Worm (Caenorhabditis elegans) whole organism, L1 larva: ENCODE measurements around the gene fmo-4.

Source experiments
- C16A3.4 ChIP-seq: fragments of 150-350 bp; optimal IDR thresholded peaks from 2 replicates; lab custom pipeline; 2014; ENCODE audit warnings: missing biosample characterization, missing genetic modification characterization
- F16B12.6 ChIP-seq: fragments of 150-350 bp; optimal IDR thresholded peaks from 2 replicates; lab custom pipeline; 2014; ENCODE audit warnings: missing biosample characterization, missing genetic modification characterization
- aha-1 ChIP-seq: fragments of 150-350 bp; optimal IDR thresholded peaks from 2 replicates; lab custom pipeline; 2014; ENCODE audit warnings: missing biosample characterization, missing genetic modification characterization
- alr-1 ChIP-seq: fragments of 200-800 bp; sonication (Bioruptor generic); optimal IDR thresholded peaks from 2 replicates; lab custom pipeline; 2018; ENCODE audit warnings: borderline replicate concordance, mild to moderate bottlenecking, missing genetic modification characterization, missing compliant biosample characterization
- blmp-1 ChIP-seq: fragments of 150-350 bp; optimal IDR thresholded peaks from 2 replicates; lab custom pipeline; 2014; ENCODE audit warnings: missing biosample characterization, missing genetic modification characterization
- ceh-82 ChIP-seq, 3 experiments: fragments of 150-350 bp in 1 of 3; sonication (generic microtip) in 2 of 3; optimal IDR thresholded peaks; 2 replicates each; lab custom pipeline; 2014 to 2017; ENCODE audit warnings: missing biosample characterization in 3 of 3, missing genetic modification characterization in 3 of 3
- ceh-88 ChIP-seq: fragments of 200-800 bp; sonication (Bioruptor generic); IDR thresholded peaks from 2 replicates; pipeline ENCODE4 v1.3.6; 2022; ENCODE audit warnings: missing genetic modification characterization, missing compliant biosample characterization
- ceh-90 ChIP-seq: sonication (generic microtip); optimal IDR thresholded peaks from 2 replicates; lab custom pipeline; 2016; ENCODE audit warnings: missing genetic modification characterization, missing compliant biosample characterization
- ces-1 ChIP-seq: fragments of 150-350 bp; optimal IDR thresholded peaks from 2 replicates; lab custom pipeline; 2014; ENCODE audit warnings: missing biosample characterization, missing genetic modification reagents, missing genetic modification characterization
- dsc-1 ChIP-seq: sonication (generic microtip); optimal IDR thresholded peaks from 2 replicates; lab custom pipeline; 2016; ENCODE audit warnings: mild to moderate bottlenecking, missing genetic modification characterization, missing compliant biosample characterization
- efl-1 ChIP-seq, 4 experiments: fragments of 150-350 bp; optimal IDR thresholded peaks in 3 of 4; peaks in 1 of 4; 1 replicate in 1 of 4; 2 replicates in 3 of 4; lab custom pipeline; 2014; ENCODE audit warnings: missing biosample characterization in 2 of 4, missing genetic modification characterization in 2 of 4, missing genetic modification reagents in 2 of 4
- egl-13 ChIP-seq: sonication (generic microtip); optimal IDR thresholded peaks from 2 replicates; lab custom pipeline; 2016; ENCODE audit warnings: missing genotype, missing genetic modification reagents, missing genetic modification characterization, missing compliant biosample characterization
- egl-27 ChIP-seq, 2 experiments: fragments of 150-350 bp in 1 of 2; sonication (generic microtip); optimal IDR thresholded peaks; 3 replicates each; lab custom pipeline; 2017 to 2018; ENCODE audit warnings: missing biosample characterization in 2 of 2, missing genetic modification characterization in 2 of 2, missing genetic modification reagents in 2 of 2
- elt-3 ChIP-seq, 6 experiments: fragments of 150-350 bp in 1 of 6; sonication (generic microtip); optimal IDR thresholded peaks; 2 replicates each; lab custom pipeline; 2017 to 2018; ENCODE audit warnings: missing biosample characterization in 6 of 6, missing genetic modification characterization in 6 of 6, inconsistent platforms in 1 of 6
- fkh-10 ChIP-seq: sonication (generic microtip); optimal IDR thresholded peaks from 2 replicates; lab custom pipeline; 2017; ENCODE audit warnings: missing biosample characterization, missing genetic modification reagents, missing genetic modification characterization
- fkh-4 ChIP-seq: sonication (generic microtip); optimal IDR thresholded peaks from 2 replicates; lab custom pipeline; 2016; ENCODE audit warnings: missing compliant biosample characterization, missing genetic modification characterization, borderline replicate concordance
- fkh-8 ChIP-seq: sonication (generic microtip); optimal IDR thresholded peaks from 2 replicates; lab custom pipeline; 2016; ENCODE audit warnings: mild to moderate bottlenecking, missing genetic modification characterization, missing compliant biosample characterization
- fos-1 ChIP-seq: fragments of 150-350 bp; optimal IDR thresholded peaks from 2 replicates; lab custom pipeline; 2014; ENCODE audit warnings: missing biosample characterization, missing genetic modification characterization
- grh-1 ChIP-seq: fragments of 200-800 bp; sonication (Bioruptor generic); IDR thresholded peaks from 2 replicates; pipeline ENCODE4 v1.3.6; 2022; ENCODE audit warnings: missing genetic modification reagents, missing genetic modification characterization, missing compliant biosample characterization
- hpl-2 ChIP-seq: fragments of 150-350 bp; optimal IDR thresholded peaks from 2 replicates; lab custom pipeline; 2014; ENCODE audit warnings: missing biosample characterization, missing genetic modification reagents, missing genetic modification characterization
- jun-1 ChIP-seq: fragments of 150-350 bp; optimal IDR thresholded peaks from 2 replicates; lab custom pipeline; 2014; ENCODE audit warnings: missing biosample characterization, missing genetic modification reagents, missing genetic modification characterization
- lin-14 ChIP-seq: fragments of 200-800 bp; sonication (Bioruptor generic); optimal IDR thresholded peaks from 2 replicates; lab custom pipeline; 2018; ENCODE audit warnings: mild to moderate bottlenecking, missing genetic modification characterization, moderate library complexity, missing compliant biosample characterization
- lir-3 ChIP-seq: sonication (generic microtip); optimal IDR thresholded peaks from 2 replicates; lab custom pipeline; 2016; ENCODE audit warnings: mild to moderate bottlenecking, missing genetic modification characterization, moderate library complexity, missing compliant biosample characterization; ENCODE audit not compliant: poor library complexity
- lsy-2 ChIP-seq, 2 experiments: fragments of 150-350 bp; optimal IDR thresholded peaks; 2 replicates each; lab custom pipeline; 2014; ENCODE audit warnings: missing biosample characterization in 2 of 2, missing genetic modification characterization in 2 of 2
- mdl-1 ChIP-seq, 2 experiments: fragments of 150-350 bp; optimal IDR thresholded peaks; 2 replicates each; lab custom pipeline; 2014 to 2017; ENCODE audit warnings: missing biosample characterization in 2 of 2, missing genetic modification characterization in 2 of 2, inconsistent platforms in 1 of 2
- nhr-12 ChIP-seq: sonication (generic microtip); optimal IDR thresholded peaks from 2 replicates; lab custom pipeline; 2017; ENCODE audit warnings: missing biosample characterization, missing genetic modification characterization
- nhr-19 ChIP-seq: fragments of 200-800 bp; sonication (Bioruptor generic); conservative IDR thresholded peaks from 2 replicates; pipeline ENCODE4 v1.3.6; 2022; ENCODE audit warnings: missing genetic modification characterization, missing compliant biosample characterization
- nhr-20 ChIP-seq: sonication (generic microtip); optimal IDR thresholded peaks from 2 replicates; lab custom pipeline; 2016; ENCODE audit warnings: mild to moderate bottlenecking, missing genetic modification characterization, missing compliant biosample characterization
- nhr-28 ChIP-seq: fragments of 150-350 bp; optimal IDR thresholded peaks from 2 replicates; lab custom pipeline; 2014; ENCODE audit warnings: missing biosample characterization, missing genetic modification characterization
- nhr-71 ChIP-seq: sonication (generic microtip); optimal IDR thresholded peaks from 2 replicates; lab custom pipeline; 2016; ENCODE audit warnings: mild to moderate bottlenecking, missing genetic modification characterization, moderate library complexity, missing compliant biosample characterization
- nhr-76 ChIP-seq: sonication (generic microtip); optimal IDR thresholded peaks from 2 replicates; lab custom pipeline; 2017; ENCODE audit warnings: missing biosample characterization, missing genetic modification characterization
- nhr-85 ChIP-seq: sonication (generic microtip); peaks from one replicate; lab custom pipeline; 2016; ENCODE audit warnings: missing genetic modification characterization, inconsistent platforms, missing compliant biosample characterization
- pax-3 ChIP-seq: fragments of 200-800 bp; sonication (Bioruptor generic); optimal IDR thresholded peaks from 2 replicates; lab custom pipeline; 2018; ENCODE audit warnings: mild to moderate bottlenecking, missing genetic modification characterization, moderate library complexity, missing compliant biosample characterization
- pqm-1 ChIP-seq: sonication (generic microtip); optimal IDR thresholded peaks from 3 replicates; lab custom pipeline; 2017; ENCODE audit warnings: missing biosample characterization, missing genetic modification characterization
- rnt-1 ChIP-seq: sonication (generic microtip); optimal IDR thresholded peaks from 2 replicates; lab custom pipeline; 2016; ENCODE audit warnings: mild to moderate bottlenecking, missing genetic modification characterization, moderate library complexity, missing compliant biosample characterization
- skn-1 ChIP-seq: fragments of 150-350 bp; optimal IDR thresholded peaks from 2 replicates; lab custom pipeline; 2014; ENCODE audit warnings: missing biosample characterization, missing genetic modification characterization
- snu-23 ChIP-seq: sonication (generic microtip); optimal IDR thresholded peaks from 2 replicates; lab custom pipeline; 2016; ENCODE audit warnings: missing genetic modification characterization, missing compliant biosample characterization
- sox-4 ChIP-seq: sonication (generic microtip); optimal IDR thresholded peaks from 2 replicates; lab custom pipeline; 2016; ENCODE audit warnings: missing genetic modification characterization, missing compliant biosample characterization
- sup-37 ChIP-seq: fragments of 200-800 bp; sonication (Bioruptor generic); optimal IDR thresholded peaks from 2 replicates; lab custom pipeline; 2018; ENCODE audit warnings: mild to moderate bottlenecking, missing genetic modification characterization, missing compliant biosample characterization
- swsn-7 ChIP-seq: sonication (generic microtip); optimal IDR thresholded peaks from 2 replicates; lab custom pipeline; 2016; ENCODE audit warnings: missing genetic modification characterization, missing compliant biosample characterization
- tlp-1 ChIP-seq: fragments of 150-350 bp; optimal IDR thresholded peaks from 2 replicates; lab custom pipeline; 2014; ENCODE audit warnings: missing biosample characterization, missing genetic modification characterization
- unc-130 ChIP-seq: fragments of 150-350 bp; optimal IDR thresholded peaks from 2 replicates; lab custom pipeline; 2017; ENCODE audit warnings: missing biosample characterization, missing genetic modification characterization, inconsistent platforms
- unc-62 ChIP-seq: fragments of 150-350 bp; optimal IDR thresholded peaks from 2 replicates; lab custom pipeline; 2014; ENCODE audit warnings: missing biosample characterization, missing genetic modification reagents, missing genetic modification characterization
- unc-86 ChIP-seq: sonication (generic microtip); optimal IDR thresholded peaks from 2 replicates; lab custom pipeline; 2016; ENCODE audit warnings: missing genetic modification characterization, missing compliant biosample characterization
- vab-15 ChIP-seq: sonication (generic microtip); optimal IDR thresholded peaks from 2 replicates; lab custom pipeline; 2017; ENCODE audit warnings: missing genotype, mild to moderate bottlenecking, missing genetic modification characterization, missing compliant biosample characterization
- xbp-1 ChIP-seq: sonication (generic microtip); optimal IDR thresholded peaks from 2 replicates; lab custom pipeline; 2016; ENCODE audit warnings: missing genetic modification characterization, missing compliant biosample characterization
- ztf-11 ChIP-seq, 2 experiments: sonication (generic microtip); optimal IDR thresholded peaks; 2 replicates each; lab custom pipeline; 2016 to 2017; ENCODE audit warnings: missing genetic modification characterization in 2 of 2, missing biosample characterization in 1 of 2, missing compliant biosample characterization in 1 of 2
- ztf-4 ChIP-seq: fragments of 150-350 bp; optimal IDR thresholded peaks from 2 replicates; lab custom pipeline; 2014; ENCODE audit warnings: missing biosample characterization, missing genetic modification characterization

The fmo-4 gene

DNA sequence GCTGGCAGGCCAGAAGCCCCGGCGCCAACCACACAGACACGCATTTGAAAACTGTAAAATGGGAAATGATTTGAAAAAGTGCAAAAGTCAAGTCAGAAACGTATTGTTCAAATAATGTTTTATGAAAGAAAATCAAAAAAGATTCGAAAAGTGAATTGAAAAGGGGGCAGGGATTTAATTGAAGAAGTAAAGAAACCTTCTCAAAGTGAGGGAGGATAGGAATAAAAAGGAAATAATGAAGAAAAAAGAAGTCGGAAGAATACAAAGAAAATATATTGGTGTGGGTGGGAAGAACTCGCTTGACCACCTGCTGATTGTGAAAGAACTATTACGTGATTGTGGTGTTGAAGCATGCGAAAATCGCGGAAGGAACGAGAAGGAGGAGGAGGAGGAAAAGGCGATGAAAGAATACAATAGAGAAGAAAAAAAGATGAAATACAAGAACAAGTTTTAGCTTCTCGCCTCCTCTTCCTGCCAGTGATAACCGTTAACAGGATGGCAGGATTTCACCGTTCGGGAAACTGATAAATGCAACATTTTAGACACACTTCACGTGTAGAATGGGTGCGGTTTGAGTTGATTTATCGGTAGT, at the start of gene fmo-4:
fmo-4 (minus strand) TSS at position 51 of the 592 bp plus-strand sequence.
- TF ChIP-seq nhr-71 (tag; lab: Kevin White, UChicago) (no peak), nhr-20 (no peak), alr-1 (tag; lab: Kevin White, UChicago) (no peak), blmp-1 (tag; lab: Kevin White, UChicago) (peak; percentile 23), unc-62 (no peak), ztf-11 (tag; optimal IDR thresholded peaks at IDR 0.05; lab: Kevin White, UChicago) (no peak)
- TF ChIP-seq, all 84 proteins: peak for 1

ce11 chrV:13655202-13655764, 48.8 kb upstream of the fmo-4 start:
- TF ChIP-seq rnt-1 (tag; lab: Kevin White, UChicago) = peak; percentile 72
- TF ChIP-seq dsc-1 (tag; lab: Kevin White, UChicago) = peak; percentile 16
- TF ChIP-seq tlp-1 = no peak
- TF ChIP-seq unc-86 (tag; lab: Kevin White, UChicago) = peak; percentile 47
- TF ChIP-seq grh-1 (GFP tag; lab: Robert Waterston, UW) = peak; percentile 28; the same call in 1 of the 2 replicates
- peak; percentile 32 for TF ChIP-seq ztf-4 (tag; lab: Kevin White, UChicago)
- no peak for TF ChIP-seq nhr-28 (tag; lab: Kevin White, UChicago)
- TF ChIP-seq pqm-1 (tag; lab: Kevin White, UChicago) = no peak
- TF ChIP-seq ceh-90 = no peak
- TF ChIP-seq egl-13 = peak; percentile 34
- TF ChIP-seq lir-3 (tag; lab: Kevin White, UChicago) = peak; percentile 52
- TF ChIP-seq fkh-10 (GFP tag; lab: Kevin White, UChicago) = peak; percentile 34
- no peak for TF ChIP-seq nhr-12
- TF ChIP-seq ceh-82 (tag; optimal IDR thresholded peaks at IDR 0.05; lab: Kevin White, UChicago) = peak; percentile 20 to 59 (median 50)
- peak; percentile 76 for TF ChIP-seq fos-1 (tag; lab: Kevin White, UChicago)
- TF ChIP-seq skn-1 = peak; percentile 78
- TF ChIP-seq lin-14 (GFP tag; lab: Kevin White, UChicago) = peak; percentile 94
- peak; percentile 43 for TF ChIP-seq C16A3.4 (tag; lab: Kevin White, UChicago)
- TF ChIP-seq nhr-19 = peak; percentile 50
- TF ChIP-seq egl-27 (tag; optimal IDR thresholded peaks at IDR 0.05; lab: Kevin White, UChicago) = peak in 1 of 2 experiments; percentile 56
- TF ChIP-seq unc-130 (tag; lab: Kevin White, UChicago) = no peak
- TF ChIP-seq alr-1 (tag; lab: Kevin White, UChicago) = no peak
- TF ChIP-seq swsn-7 (tag; lab: Kevin White, UChicago) = peak; percentile 50
- peak in 1 of 2 experiments; percentile 73 for TF ChIP-seq mdl-1 (tag; optimal IDR thresholded peaks at IDR 0.05; lab: Kevin White, UChicago)
- TF ChIP-seq snu-23 = peak; percentile 62
- TF ChIP-seq sup-37 (GFP tag; lab: Kevin White, UChicago) = no peak
- peak; percentile 52 to 83 for TF ChIP-seq lsy-2 (tag; optimal IDR thresholded peaks at IDR 0.05; lab: Kevin White, UChicago)
- peak; percentile 2 for TF ChIP-seq xbp-1 (tag; lab: Kevin White, UChicago)
- TF ChIP-seq nhr-20 = peak; percentile 64
- TF ChIP-seq nhr-76 (tag; lab: Kevin White, UChicago) = no peak
- no peak for TF ChIP-seq vab-15 (tag; lab: Kevin White, UChicago)
- TF ChIP-seq ces-1 = no peak
- TF ChIP-seq nhr-85 (tag; lab: Kevin White, UChicago) = peak; percentile 89
- no peak for TF ChIP-seq unc-62
- TF ChIP-seq sox-4 (tag; lab: Kevin White, UChicago) = no peak
- TF ChIP-seq jun-1 (tag; lab: Kevin White, UChicago) = peak; percentile 67
- TF ChIP-seq ceh-88 (GFP tag; lab: Robert Waterston, UW) = no peak
- TF ChIP-seq pax-3 (tag; lab: Kevin White, UChicago) = peak; percentile 71
- no peak for TF ChIP-seq F16B12.6 (tag; lab: Kevin White, UChicago)
- TF ChIP-seq fkh-8 (tag; lab: Kevin White, UChicago) = peak; percentile 79
- peak; percentile 61 to 62 for TF ChIP-seq efl-1 (optimal IDR thresholded peaks at IDR 0.05; lab: Kevin White, UChicago)
- peak; percentile 15 to 79 for TF ChIP-seq efl-1 (GFP tag; optimal IDR thresholded peaks at IDR 0.05 in 1 of 2; lab: Kevin White, UChicago)
- no peak for TF ChIP-seq elt-3 (tag; optimal IDR thresholded peaks at IDR 0.05; lab: Kevin White, UChicago)
- TF ChIP-seq fkh-4 (tag; lab: Kevin White, UChicago) = no peak
- TF ChIP-seq hpl-2 (GFP tag; lab: Kevin White, UChicago) = no peak
- TF ChIP-seq ztf-11 (tag; optimal IDR thresholded peaks at IDR 0.05; lab: Kevin White, UChicago) = no peak
- TF ChIP-seq aha-1 (tag; lab: Kevin White, UChicago) = no peak
